Worm (Caenorhabditis elegans): ENCODE results near the gene Y6E2A.1.
"Not testable (repeated sequence)": the region's sequence is repeated elsewhere in the genome, so short reads cannot be mapped to it uniquely, and the experiment has no call there.

Y6E2A.1 gene

DNA sequence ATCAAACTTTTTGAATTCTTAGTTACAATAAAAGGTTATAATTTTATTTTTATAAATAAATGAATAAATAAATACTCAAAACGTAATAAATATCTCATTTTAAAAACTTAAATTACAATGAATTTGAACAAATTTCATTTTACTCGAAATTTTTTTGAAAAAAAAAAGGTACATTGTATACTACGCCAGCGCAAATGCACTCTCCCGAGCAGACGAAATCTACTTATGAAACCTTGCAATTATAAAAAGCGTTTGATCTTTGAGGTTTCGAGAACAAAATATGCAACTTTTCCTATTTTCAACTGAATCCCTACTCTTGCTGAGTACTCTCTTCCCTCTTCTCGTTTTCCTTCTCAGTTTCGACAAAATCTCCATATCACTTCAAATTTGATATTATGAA, 22.6 kb downstream of the Y6E2A.1 start, which contains the start of gene nhr-197:
TSS of gene nhr-197 (plus strand) at position 301 of the 400 bp plus-strand sequence.
- TF ChIP-seq ref-1 (GFP tag; conservative IDR thresholded peaks at IDR 0.05) = no peak
- no peak for TF ChIP-seq tab-1 (GFP tag; IDR thresholded peaks at IDR 0.05)
- no peak for TF ChIP-seq klf-2 (GFP tag; conservative IDR thresholded peaks at IDR 0.05)
- no peak for TF ChIP-seq ztf-23 (GFP tag; IDR thresholded peaks at IDR 0.05)
- TF ChIP-seq T22C8.4 (GFP tag; IDR thresholded peaks at IDR 0.05) = no peak
- TF ChIP-seq ztf-29 (GFP tag; IDR thresholded peaks at IDR 0.05) = no peak
- no peak for TF ChIP-seq cog-1 (tag; optimal IDR thresholded peaks at IDR 0.05)
- TF ChIP-seq med-1 (GFP tag; optimal IDR thresholded peaks at IDR 0.05; ENCODE audit: insufficient read depth) = no peak
- TF ChIP-seq flt-1 (GFP tag; IDR thresholded peaks at IDR 0.05) = no peak

DNA sequence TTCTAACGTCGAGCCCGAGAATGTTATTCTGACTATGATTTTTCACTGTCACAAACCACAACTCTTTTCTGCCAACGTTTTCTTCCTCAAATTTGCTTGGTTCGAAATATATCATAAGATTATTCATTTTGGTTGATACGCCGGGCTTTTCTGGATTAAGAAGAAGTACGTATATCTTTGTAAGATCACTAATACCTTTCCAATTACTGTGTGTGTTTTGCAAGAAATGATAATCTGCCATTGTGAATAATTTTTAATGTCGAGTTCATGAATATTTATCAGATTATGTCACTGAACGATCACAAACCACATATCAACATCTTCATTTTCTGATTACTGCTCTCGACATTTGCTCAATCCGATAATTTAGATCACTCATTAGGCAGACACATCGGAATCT, 24.7 kb downstream of the Y6E2A.1 start, which contains the start of gene nhr-196:
TSS of gene nhr-196 (plus strand) at position 118 of the 400 bp plus-strand sequence.
- TF ChIP-seq cog-1 (tag; optimal IDR thresholded peaks at IDR 0.05) (no peak), klf-2 (GFP tag; conservative IDR thresholded peaks at IDR 0.05) (no peak), flt-1 (GFP tag; IDR thresholded peaks at IDR 0.05) (no peak), ref-1 (GFP tag; conservative IDR thresholded peaks at IDR 0.05) (no peak), T22C8.4 (GFP tag; IDR thresholded peaks at IDR 0.05) (no peak), ztf-29 (GFP tag; IDR thresholded peaks at IDR 0.05) (no peak), tab-1 (GFP tag; IDR thresholded peaks at IDR 0.05) (no peak), med-1 (GFP tag; optimal IDR thresholded peaks at IDR 0.05; ENCODE audit: insufficient read depth) (no peak), ztf-23 (GFP tag; IDR thresholded peaks at IDR 0.05) (no peak)

DNA sequence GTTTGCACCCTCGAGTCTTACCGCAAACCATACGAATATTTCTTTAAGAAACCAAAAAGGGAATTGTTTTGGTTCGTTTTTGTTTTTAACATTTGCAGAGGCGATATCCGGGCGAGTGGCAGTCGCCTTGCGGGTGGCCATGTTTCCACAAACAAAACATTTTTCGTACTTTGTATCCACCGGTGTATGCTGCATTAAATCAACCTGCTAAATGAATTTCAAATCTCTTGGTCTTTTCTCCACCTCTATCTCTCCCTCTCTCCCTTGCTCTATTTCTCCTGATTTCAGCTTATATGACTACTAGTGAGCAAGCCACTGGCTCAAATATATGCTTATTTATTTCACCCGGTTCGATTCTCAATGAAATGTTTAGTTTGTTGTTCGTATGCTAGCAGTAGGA, 33.1 kb downstream of the Y6E2A.1 start, which contains the start of gene nhr-52:
TSS of gene nhr-52 (plus strand) at position 301 of the 400 bp plus-strand sequence.
- TF ChIP-seq tab-1 (GFP tag; IDR thresholded peaks at IDR 0.05) (no peak), ref-1 (GFP tag; conservative IDR thresholded peaks at IDR 0.05) (no peak), ztf-29 (GFP tag; IDR thresholded peaks at IDR 0.05) (no peak), med-1 (GFP tag; optimal IDR thresholded peaks at IDR 0.05; ENCODE audit: insufficient read depth) (no peak)

DNA sequence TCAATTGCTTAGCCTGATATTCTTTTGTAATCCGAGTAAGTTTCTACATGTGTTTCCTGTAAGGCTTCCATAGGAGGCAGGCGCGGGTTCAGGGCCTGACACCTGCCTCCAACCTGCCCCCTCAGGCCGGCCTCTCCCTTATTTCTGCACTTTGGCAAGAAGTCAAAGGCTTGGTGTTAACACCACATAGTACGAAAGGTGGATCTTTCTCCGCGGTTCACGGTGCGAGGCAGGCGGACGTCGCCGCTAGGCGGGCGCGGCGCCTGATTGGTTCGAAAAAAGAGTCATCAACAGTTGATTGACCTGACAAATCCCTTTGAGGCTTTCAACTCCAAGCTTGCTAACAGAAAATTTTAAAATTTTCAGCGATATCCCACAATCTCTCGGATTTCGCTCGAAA, 35.4 kb downstream of the Y6E2A.1 start:
- no peak for TF ChIP-seq ztf-23 (GFP tag; IDR thresholded peaks at IDR 0.05)
- 0 out of 2 replicates have a peak, but pooled peaks have one; percentile 22 for TF ChIP-seq tab-1 (GFP tag; IDR thresholded peaks at IDR 0.05)

DNA sequence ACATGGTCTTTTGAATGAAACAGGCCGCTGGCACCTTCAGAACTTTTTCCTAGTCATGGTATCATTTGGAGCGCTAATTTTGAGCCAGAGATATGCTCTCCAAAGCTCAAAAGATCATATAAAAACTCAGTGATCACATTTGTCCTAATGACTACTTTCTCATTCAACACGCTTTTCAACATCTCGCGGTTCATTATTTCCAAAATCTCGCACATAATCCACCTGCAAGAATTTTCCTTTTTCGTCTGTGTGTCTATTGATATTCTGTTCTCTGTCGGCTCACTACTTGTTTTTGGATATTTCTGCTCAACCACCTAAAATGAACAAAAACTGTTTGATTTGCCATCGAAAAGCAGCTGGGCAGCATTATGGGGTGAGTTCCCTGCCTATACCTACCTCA, 36.6 kb downstream of the Y6E2A.1 start, which contains the start of gene nhr-51:
TSS of gene nhr-51 (plus strand) at position 301 of the 400 bp plus-strand sequence.
- TF ChIP-seq med-1 (GFP tag; optimal IDR thresholded peaks at IDR 0.05; ENCODE audit: insufficient read depth) (no peak), flt-1 (GFP tag; IDR thresholded peaks at IDR 0.05) (no peak), tab-1 (GFP tag; IDR thresholded peaks at IDR 0.05) (no peak), ref-1 (GFP tag; conservative IDR thresholded peaks at IDR 0.05) (no peak), ztf-23 (GFP tag; IDR thresholded peaks at IDR 0.05) (no peak), ztf-29 (GFP tag; IDR thresholded peaks at IDR 0.05) (no peak), T22C8.4 (GFP tag; IDR thresholded peaks at IDR 0.05) (no peak), cog-1 (tag; optimal IDR thresholded peaks at IDR 0.05) (no peak), klf-2 (GFP tag; conservative IDR thresholded peaks at IDR 0.05) (no peak)

DNA sequence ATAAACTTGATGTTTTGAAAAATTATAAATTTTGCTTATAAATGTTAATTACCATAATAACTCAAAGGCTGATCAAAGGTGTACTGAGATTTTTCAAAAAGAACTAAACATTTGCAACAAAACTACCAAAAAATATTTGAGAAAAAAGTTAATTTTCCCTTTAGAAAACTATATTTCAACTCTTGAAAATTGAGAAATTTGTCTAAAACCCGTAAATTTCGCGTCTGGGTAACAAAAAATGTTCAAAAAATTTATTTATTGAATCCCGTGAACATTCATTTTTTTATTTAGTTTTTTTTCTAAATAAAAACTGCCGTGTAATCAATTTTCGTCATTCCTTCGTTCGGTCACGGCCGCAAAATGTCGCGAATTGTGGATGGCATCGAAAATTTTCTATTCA, 40.2 kb downstream of the Y6E2A.1 start, which contains the start of gene K06B4.15:
TSS of gene K06B4.15 (plus strand) at position 301 of the 400 bp plus-strand sequence.
- TF ChIP-seq flt-1, ztf-23, ztf-29 (GFP tag; IDR thresholded peaks at IDR 0.05): not testable (repeated sequence)

DNA sequence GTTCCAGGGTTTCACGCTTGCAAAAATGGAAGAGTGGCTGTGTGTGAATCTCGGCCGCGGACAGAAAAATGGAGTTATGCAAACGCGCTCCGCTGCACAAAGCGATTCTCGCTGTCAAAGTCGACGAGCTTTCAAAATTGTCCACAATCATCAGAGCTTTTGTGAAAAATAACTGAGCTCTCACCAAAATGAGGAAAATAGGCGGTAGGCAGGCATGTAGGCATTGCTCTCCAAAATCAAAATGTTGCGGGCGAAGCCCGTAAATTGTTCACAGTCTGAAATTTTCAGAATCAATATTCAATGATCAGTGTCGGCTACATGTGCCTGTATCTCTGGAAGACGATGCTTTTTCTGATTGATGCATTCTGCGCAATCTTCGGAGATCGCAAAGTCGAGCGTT, 41.4 kb downstream of the Y6E2A.1 start, which contains the start of gene K06B4.4:
TSS of gene K06B4.4 (plus strand) at position 301 of the 400 bp plus-strand sequence.
- TF ChIP-seq ztf-23 (GFP tag; IDR thresholded peaks at IDR 0.05) (no peak), cog-1 (tag; optimal IDR thresholded peaks at IDR 0.05) (no peak), klf-2 (GFP tag; conservative IDR thresholded peaks at IDR 0.05) (no peak), T22C8.4 (GFP tag; IDR thresholded peaks at IDR 0.05) (no peak)

DNA sequence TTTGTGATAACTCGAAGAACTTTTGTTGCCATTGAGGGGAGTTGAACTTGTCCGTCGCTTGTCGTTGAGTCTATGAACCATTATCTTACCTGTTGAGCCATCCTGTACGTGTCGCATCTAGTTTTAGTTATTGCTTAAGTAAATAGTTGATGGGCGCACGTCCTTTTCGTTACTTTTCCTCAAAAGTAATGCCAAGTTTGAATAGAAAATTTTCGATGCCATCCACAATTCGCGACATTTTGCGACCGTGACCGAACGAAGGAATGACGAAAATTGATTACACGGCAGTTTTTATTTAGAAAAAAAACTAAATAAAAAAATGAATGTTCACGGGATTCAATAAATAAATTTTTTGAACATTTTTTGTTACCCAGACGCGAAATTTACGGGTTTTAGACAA, 42.1 kb downstream of the Y6E2A.1 start, which contains the start of gene F53E4.1:
TSS of gene F53E4.1 (minus strand) at position 101 of the 400 bp plus-strand sequence.
- TF ChIP-seq ztf-29 (GFP tag; IDR thresholded peaks at IDR 0.05); T22C8.4 (GFP tag; IDR thresholded peaks at IDR 0.05); med-1 (GFP tag; optimal IDR thresholded peaks at IDR 0.05; ENCODE audit: insufficient read depth): not testable (repeated sequence)

DNA sequence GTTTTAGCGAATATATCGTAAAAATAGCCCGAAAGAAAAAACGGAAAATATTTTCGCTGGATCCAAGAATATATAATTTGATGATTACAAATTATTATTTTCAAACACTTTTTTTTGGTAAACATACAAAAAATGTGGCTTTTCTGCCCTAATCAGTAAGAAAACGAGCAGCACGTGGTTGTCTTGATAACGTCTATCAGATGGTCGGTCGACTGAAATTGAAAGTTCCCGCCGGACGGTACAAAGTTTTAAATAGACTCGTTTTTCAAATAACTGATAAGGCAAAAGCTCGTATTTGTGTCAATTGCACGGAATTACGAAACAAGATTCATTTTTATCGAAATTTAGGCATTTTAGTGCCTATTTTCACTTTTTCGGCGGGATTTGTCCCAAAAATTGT, 43.6 kb downstream of the Y6E2A.1 start:
- TF ChIP-seq cog-1 (tag; optimal IDR thresholded peaks at IDR 0.05) (no peak), klf-2 (GFP tag; conservative IDR thresholded peaks at IDR 0.05) (no peak), T22C8.4 (GFP tag; IDR thresholded peaks at IDR 0.05) (no peak), flt-1 (GFP tag; IDR thresholded peaks at IDR 0.05) (no peak), ref-1 (GFP tag; conservative IDR thresholded peaks at IDR 0.05) (no peak), ztf-23 (GFP tag; IDR thresholded peaks at IDR 0.05) (no peak), med-1 (GFP tag; optimal IDR thresholded peaks at IDR 0.05; ENCODE audit: insufficient read depth) (no peak), ztf-29 (GFP tag; IDR thresholded peaks at IDR 0.05) (no peak), tab-1 (GFP tag; IDR thresholded peaks at IDR 0.05) (no peak)

DNA sequence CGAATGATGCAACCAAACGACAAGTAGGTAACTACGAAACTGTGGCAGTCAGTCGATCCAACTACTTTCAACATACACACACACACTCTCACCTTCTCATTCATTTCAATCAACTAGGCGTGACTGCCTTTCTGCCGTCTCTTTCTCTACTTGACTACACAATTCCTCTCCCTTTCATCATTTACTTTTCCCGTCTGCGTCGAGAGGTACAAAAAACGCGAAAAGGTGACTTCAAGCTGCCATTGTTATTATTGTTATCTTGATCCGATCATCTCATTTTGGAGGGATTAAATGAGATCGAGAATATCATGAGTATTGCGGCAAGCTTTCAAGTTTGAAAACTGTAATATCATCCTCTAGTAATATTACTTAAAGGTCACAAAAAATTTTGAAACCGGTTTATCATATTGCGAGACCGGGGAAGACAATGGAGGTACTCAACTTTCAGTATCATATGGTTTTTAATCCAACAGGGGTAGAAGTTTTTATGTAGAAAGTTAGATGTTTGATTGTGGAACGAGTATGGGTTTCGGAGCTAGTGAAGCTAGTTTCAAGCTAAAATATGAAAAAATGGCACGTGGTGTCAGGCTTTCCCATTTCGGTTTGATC, 46.1 kb downstream of the Y6E2A.1 start:
- TF ChIP-seq ref-1 (GFP tag; conservative IDR thresholded peaks at IDR 0.05) (no peak), cog-1 (tag; optimal IDR thresholded peaks at IDR 0.05) (no peak), tab-1 (GFP tag; IDR thresholded peaks at IDR 0.05) (no peak), med-1 (GFP tag; optimal IDR thresholded peaks at IDR 0.05; ENCODE audit: insufficient read depth) (no peak), T22C8.4 (GFP tag; IDR thresholded peaks at IDR 0.05) (no peak), klf-2 (GFP tag; conservative IDR thresholded peaks at IDR 0.05) (no peak), flt-1 (GFP tag; IDR thresholded peaks at IDR 0.05) (no peak), ztf-23 (GFP tag; IDR thresholded peaks at IDR 0.05) (no peak), ztf-29 (GFP tag; IDR thresholded peaks at IDR 0.05) (no peak)
